Fruit fly (Drosophila melanogaster): Measurements from ENCODE around the gene Arfip.

- TF ChIP-seq psq (optimal IDR thresholded peaks at IDR 0.05) (no peak), pan (optimal IDR thresholded peaks at IDR 0.05) (no peak)
These were observed 37.9 kb upstream of the Arfip start for dm6 chr3R:11272667-11273066.

Measured in whole organism.